Fruit fly (Drosophila melanogaster) Kc167 (cell line): ENCODE data around the gene Clk.

Experiments
- Myc ChIP-seq: fragments of >200 bp; optimal IDR thresholded peaks from 2 replicates; lab custom pipeline; 2017; ENCODE audit warnings: missing external identifiers
- Sin3A ChIP-seq: fragments of >200 bp; optimal IDR thresholded peaks from 2 replicates; lab custom pipeline; 2018; ENCODE audit warnings: missing external identifiers
- h ChIP-seq: fragments of >200 bp; optimal IDR thresholded peaks from 3 replicates; lab custom pipeline; 2018; ENCODE audit warnings: missing external identifiers
- insv ChIP-seq: fragments of >200 bp; optimal IDR thresholded peaks from 3 replicates; lab custom pipeline; 2018; ENCODE audit warnings: missing external identifiers
- psq ChIP-seq: fragments of >200 bp; optimal IDR thresholded peaks from 2 replicates; lab custom pipeline; 2017; ENCODE audit warnings: missing external identifiers
- ttk ChIP-seq: sonication (Bioruptor generic); optimal IDR thresholded peaks from 2 replicates; lab custom pipeline; 2017; ENCODE audit warnings: missing external identifiers

Clk gene

dm6 chr3L:7775365-7775905, at the start of gene Clk:
Clk (minus strand) TSS chr3L:7775603.
- no peak for TF ChIP-seq Myc
- no peak for TF ChIP-seq insv (lab: Kevin White, UChicago)
- TF ChIP-seq h (lab: Kevin White, UChicago), result no peak
- no peak for TF ChIP-seq psq (lab: Kevin White, UChicago)
- no peak for TF ChIP-seq ttk (lab: Kevin White, UChicago)
- no peak for TF ChIP-seq Sin3A (lab: Kevin White, UChicago)

DNA sequence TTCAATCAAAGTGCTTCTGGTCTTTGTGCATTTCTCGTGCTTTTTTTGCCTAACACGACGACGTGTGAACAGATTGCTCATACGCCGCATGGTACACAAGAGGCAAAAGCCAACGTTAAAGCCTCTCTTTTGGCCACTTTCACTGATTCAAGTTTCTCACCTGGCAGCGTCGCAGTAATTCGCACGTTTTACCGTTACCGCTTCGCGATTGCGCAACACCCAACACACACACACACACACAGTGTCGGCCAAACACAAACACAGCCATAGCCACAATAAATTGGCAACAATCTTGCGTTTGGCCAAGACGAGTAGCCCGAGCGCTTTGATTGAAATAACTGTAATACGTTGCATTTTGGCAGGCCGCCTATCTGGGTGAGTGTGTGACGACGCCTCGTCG, 47.8 kb upstream of the Clk start:
- TF ChIP-seq Myc (no peak), psq (lab: Kevin White, UChicago) (no peak), Sin3A (lab: Kevin White, UChicago) (no peak), insv (lab: Kevin White, UChicago) (no peak), h (lab: Kevin White, UChicago) (no peak), ttk (lab: Kevin White, UChicago) (no peak)

DNA sequence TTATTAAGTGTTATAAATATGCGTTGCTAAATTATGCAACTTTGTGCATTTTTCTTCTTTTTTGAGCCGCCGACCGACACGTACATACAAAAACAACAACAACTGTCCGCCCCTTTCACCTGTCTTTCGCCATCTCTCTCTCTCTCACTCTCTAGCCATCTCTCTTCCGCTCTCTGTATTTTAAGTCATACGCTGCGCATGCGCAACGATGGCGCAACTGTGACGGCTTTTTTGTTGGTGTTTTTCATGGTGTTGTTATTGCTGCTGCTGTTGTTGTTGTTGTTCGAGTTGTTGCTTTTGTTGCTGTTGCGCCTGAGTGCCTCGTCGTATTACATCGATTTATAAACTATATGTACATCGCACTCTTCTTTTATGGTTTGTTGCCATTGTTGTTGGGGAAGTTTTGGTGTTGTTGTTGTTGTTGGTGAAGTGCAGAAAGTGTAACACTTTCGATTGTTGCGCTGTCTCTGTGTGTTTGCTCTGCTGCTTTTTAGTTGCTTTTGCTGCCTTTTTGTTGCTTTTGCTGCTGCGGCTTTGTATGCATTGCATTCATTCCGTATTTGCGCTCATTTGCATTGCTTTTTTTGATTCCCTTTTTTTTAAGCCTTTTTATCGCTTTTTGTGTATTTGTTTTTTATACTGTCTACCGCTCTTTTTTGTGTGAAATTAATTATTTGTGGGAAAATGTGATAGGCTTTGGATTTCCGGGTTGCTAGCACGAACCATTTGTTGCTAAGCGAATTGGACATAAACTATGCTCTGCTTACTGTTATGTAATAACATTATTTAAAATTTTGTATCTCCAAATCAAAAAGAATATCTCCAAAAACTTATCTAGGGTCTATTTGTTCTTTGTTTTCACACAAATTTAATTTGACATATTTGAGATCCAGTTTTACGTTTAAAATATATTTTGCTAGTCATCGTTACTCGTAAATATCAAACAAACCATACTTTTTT, 46.5 kb upstream of the Clk start:
- TF ChIP-seq Sin3A (lab: Kevin White, UChicago) (no peak), ttk (lab: Kevin White, UChicago) (no peak), insv (lab: Kevin White, UChicago) (no peak), Myc (no peak), psq (lab: Kevin White, UChicago) (no peak), h (lab: Kevin White, UChicago) (no peak)

dm6 chr3L:7821169-7821568, 45.8 kb upstream of the Clk start:
- TF ChIP-seq Myc (no peak), ttk (lab: Kevin White, UChicago) (no peak), h (lab: Kevin White, UChicago) (no peak), psq (lab: Kevin White, UChicago) (no peak), insv (lab: Kevin White, UChicago) (no peak), Sin3A (lab: Kevin White, UChicago) (no peak)

DNA sequence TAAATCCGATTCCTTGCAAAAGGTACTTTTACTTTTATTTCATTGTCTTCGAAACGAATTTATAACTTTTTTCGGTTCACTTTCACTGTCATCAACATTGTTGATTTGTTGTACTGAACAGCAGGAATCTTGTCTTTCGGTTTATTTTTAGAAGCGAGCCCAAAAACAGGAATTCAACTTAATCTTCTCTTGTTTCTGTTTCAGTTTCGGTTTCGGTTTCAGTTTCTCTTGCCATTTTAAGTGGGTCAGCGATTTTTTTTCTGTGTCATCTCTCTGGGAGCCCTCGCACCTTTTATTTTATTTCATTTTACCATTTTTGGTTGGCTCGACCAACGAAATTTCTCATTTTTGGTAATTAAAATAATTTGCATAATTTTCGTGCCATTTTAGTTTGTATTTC, 44.8 kb upstream of the Clk start:
- TF ChIP-seq h (lab: Kevin White, UChicago) (no peak), psq (lab: Kevin White, UChicago) (no peak)

DNA sequence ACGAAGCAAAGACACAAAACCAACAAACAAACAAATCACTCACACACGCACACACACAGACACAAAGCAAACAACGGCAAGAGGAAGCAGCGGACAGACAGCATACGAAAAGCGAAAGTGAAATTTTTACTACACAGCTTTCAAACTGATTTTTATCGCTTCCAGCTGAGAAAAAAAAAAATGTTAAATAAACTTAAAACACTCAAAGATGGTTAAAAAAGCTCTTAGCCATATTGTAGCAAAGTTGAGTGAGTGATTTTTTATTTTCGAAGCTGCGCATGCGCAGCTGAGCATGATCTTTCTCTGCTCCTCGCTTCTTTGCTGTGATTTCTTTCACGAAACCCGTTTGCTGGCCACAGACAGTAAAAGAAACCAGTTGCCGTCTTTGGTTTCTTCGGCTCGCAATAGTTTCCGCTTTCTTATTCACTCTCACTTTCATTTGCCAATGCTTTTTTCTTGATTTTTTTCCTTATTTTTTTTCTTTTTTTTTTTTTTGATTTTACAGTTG, 43.1 kb upstream of the Clk start:
- TF ChIP-seq Myc (no peak), ttk (lab: Kevin White, UChicago) (no peak), psq (lab: Kevin White, UChicago) (no peak), Sin3A (lab: Kevin White, UChicago) (no peak), insv (lab: Kevin White, UChicago) (no peak), h (lab: Kevin White, UChicago) (no peak)

- TF ChIP-seq ttk (lab: Kevin White, UChicago) (no peak), h (lab: Kevin White, UChicago) (no peak), Sin3A (lab: Kevin White, UChicago) (no peak), psq (lab: Kevin White, UChicago) (no peak), Myc (no peak), insv (lab: Kevin White, UChicago) (no peak)
Observed at dm6 chr3L:7817194-7817593, 41.8 kb upstream of the Clk start.

- TF ChIP-seq Sin3A (lab: Kevin White, UChicago), result no peak
- TF ChIP-seq Myc, result no peak
- no peak for TF ChIP-seq h (lab: Kevin White, UChicago)
- TF ChIP-seq ttk (lab: Kevin White, UChicago), result no peak
- TF ChIP-seq psq (lab: Kevin White, UChicago), result no peak
- no peak for TF ChIP-seq insv (lab: Kevin White, UChicago)
Observed at dm6 chr3L:7815956-7816355, 40.6 kb upstream of the Clk start.

DNA sequence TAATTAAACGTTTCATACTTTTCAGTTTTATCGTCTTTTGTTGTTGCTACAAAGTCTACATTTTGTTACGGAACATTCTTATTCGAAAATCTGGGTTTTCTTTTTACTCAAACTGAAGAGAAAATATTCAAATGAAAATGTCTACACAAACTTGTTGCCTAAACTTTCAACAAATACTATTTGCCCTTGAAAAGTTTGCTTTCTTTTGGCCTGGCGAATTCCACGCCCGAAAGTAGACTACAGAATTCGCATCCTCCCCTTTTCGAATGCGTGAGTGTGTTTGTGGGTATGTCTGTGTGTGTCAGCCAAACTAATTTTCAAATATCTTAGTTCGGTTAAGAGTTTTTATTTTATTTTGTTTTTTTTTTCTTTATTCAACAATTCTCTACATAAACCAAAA, 38.0 kb upstream of the Clk start:
- TF ChIP-seq ttk (lab: Kevin White, UChicago) (no peak), h (lab: Kevin White, UChicago) (no peak), Myc (no peak), psq (lab: Kevin White, UChicago) (no peak), Sin3A (lab: Kevin White, UChicago) (no peak), insv (lab: Kevin White, UChicago) (no peak)

dm6 chr3L:7811594-7811993, 36.2 kb upstream of the Clk start:
- no peak for TF ChIP-seq ttk (lab: Kevin White, UChicago)
- no peak for TF ChIP-seq Sin3A (lab: Kevin White, UChicago)

dm6 chr3L:7810924-7811323, 35.5 kb upstream of the Clk start:
- TF ChIP-seq Sin3A (lab: Kevin White, UChicago) (no peak), ttk (lab: Kevin White, UChicago) (no peak), psq (lab: Kevin White, UChicago) (no peak), insv (lab: Kevin White, UChicago) (no peak), h (lab: Kevin White, UChicago) (no peak), Myc (no peak)

- TF ChIP-seq ttk (lab: Kevin White, UChicago), result no peak
- TF ChIP-seq psq (lab: Kevin White, UChicago), result no peak
- no peak for TF ChIP-seq h (lab: Kevin White, UChicago)
- no peak for TF ChIP-seq Myc
- TF ChIP-seq insv (lab: Kevin White, UChicago), result no peak
Observed at dm6 chr3L:7810426-7810825, 35.0 kb upstream of the Clk start.
